Worm (Caenorhabditis elegans) whole organism, L3 larva: ENCODE results near the gene C17A2.7.

ENCODE experiments used
- ZK546.5 ChIP-seq: sonication (generic microtip); optimal IDR thresholded peaks from 2 replicates; lab custom pipeline; 2017; ENCODE audit warnings: missing biosample characterization, missing genetic modification characterization
- ama-1 ChIP-seq: fragments of 150-350 bp; optimal IDR thresholded peaks from 2 replicates; lab custom pipeline; 2018
- fos-1 ChIP-seq: fragments of 150-350 bp; optimal IDR thresholded peaks from 2 replicates; lab custom pipeline; 2014; ENCODE audit warnings: missing biosample characterization, missing genetic modification characterization
- lin-39 ChIP-seq: fragments of 150-350 bp; optimal IDR thresholded peaks from 2 replicates; lab custom pipeline; 2018; ENCODE audit warnings: missing biosample characterization, missing genetic modification reagents, missing genetic modification characterization
- lsy-12 ChIP-seq: sonication (generic microtip); optimal IDR thresholded peaks from 2 replicates; lab custom pipeline; 2016; ENCODE audit warnings: mild to moderate bottlenecking, missing genetic modification characterization, missing compliant biosample characterization
- mdl-1 ChIP-seq: fragments of 150-350 bp; optimal IDR thresholded peaks from 2 replicates; lab custom pipeline; 2014; ENCODE audit warnings: missing biosample characterization, missing genetic modification characterization
- nhr-25 ChIP-seq: sonication (generic microtip); optimal IDR thresholded peaks from 2 replicates; lab custom pipeline; 2017; ENCODE audit warnings: missing biosample characterization, missing genetic modification characterization
- snpc-4 ChIP-seq: fragments of 150-350 bp; optimal IDR thresholded peaks from 2 replicates; lab custom pipeline; 2014; ENCODE audit warnings: missing biosample characterization, missing genetic modification characterization
- tbx-2 ChIP-seq: sonication (generic microtip); optimal IDR thresholded peaks from 2 replicates; lab custom pipeline; 2016; ENCODE audit warnings: mild to moderate bottlenecking, missing genetic modification characterization, missing compliant biosample characterization

DNA sequence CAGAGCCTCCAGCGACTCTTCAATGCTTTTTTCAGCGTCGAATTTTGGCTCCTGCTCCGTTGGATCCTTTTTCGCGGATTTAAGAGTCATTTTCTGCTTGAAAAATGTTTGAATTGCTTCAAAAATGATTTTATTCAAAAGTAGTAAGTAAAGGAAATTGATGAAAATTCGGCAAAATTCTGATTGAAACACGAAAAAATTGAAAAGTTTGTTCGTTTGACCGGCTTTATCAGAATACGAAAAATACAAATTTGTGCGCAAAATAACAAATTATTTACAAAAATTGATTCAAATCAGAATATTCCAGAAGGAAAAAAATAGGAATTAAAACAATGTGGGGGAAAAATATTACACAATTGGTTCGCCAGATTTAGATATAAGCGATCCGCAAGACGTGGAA, 36.2 kb downstream of the C17A2.7 start, which contains the start of gene F54D10.4:
- TF ChIP-seq mdl-1 (tag; lab: Kevin White, UChicago) (no peak), lin-39 (no peak), ZK546.5 (no peak), snpc-4 (tag; lab: Kevin White, UChicago) (no peak), nhr-25 (tag; lab: Kevin White, UChicago) (no peak), ama-1 (no peak), lsy-12 (tag; lab: Kevin White, UChicago) (no peak), tbx-2 (no peak), fos-1 (tag; lab: Kevin White, UChicago) (no peak)
